Worm (Caenorhabditis elegans): ENCODE measurements around the gene cdh-7.

The cdh-7 gene

DNA sequence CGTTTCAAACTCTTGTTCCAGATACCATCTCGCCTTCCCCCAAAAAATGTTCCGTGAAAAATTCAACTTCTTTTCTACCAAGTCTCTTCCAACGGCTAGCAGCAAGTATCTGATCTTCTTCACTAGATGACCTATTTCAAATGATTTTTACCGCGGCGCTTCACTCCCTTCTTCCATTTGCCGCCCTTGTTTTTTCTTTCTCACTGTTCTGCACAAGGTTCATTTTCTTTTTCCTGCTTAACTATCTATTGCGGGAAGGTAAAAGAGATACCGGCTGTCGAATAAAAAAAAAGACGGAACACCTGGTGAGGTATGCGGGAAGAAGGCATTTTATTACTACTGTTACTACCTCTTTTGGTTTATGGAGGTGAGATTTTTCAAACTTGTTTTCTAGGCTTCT is at the start of gene cdh-7:
Gene cdh-7 (plus strand): TSS at position 214 of the 400 bp plus-strand sequence.
- TF ChIP-seq ztf-16 (tag; optimal IDR thresholded peaks at IDR 0.05) = no peak
- no peak for TF ChIP-seq fkh-6 (tag; optimal IDR thresholded peaks at IDR 0.05)
- no peak for TF ChIP-seq nfya-1 (tag; optimal IDR thresholded peaks at IDR 0.05)
- no peak for TF ChIP-seq unc-3 (GFP tag; conservative IDR thresholded peaks at IDR 0.05)
- TF ChIP-seq unc-3 (tag; optimal IDR thresholded peaks at IDR 0.05) = no peak

- TF ChIP-seq ceh-45 (GFP tag; IDR thresholded peaks at IDR 0.05) = no peak
- peak; percentile 94 for TF ChIP-seq ceh-2 (tag; optimal IDR thresholded peaks at IDR 0.05)
- no peak for TF ChIP-seq ceh-22 (tag; optimal IDR thresholded peaks at IDR 0.05)
- no peak for TF ChIP-seq pha-4 (tag; optimal IDR thresholded peaks at IDR 0.05)
- no peak for TF ChIP-seq pat-9 (tag; optimal IDR thresholded peaks at IDR 0.05)
- TF ChIP-seq fkh-10 (GFP tag; optimal IDR thresholded peaks at IDR 0.05) = no peak
- TF ChIP-seq unc-3 (GFP tag; conservative IDR thresholded peaks at IDR 0.05) = peak; percentile 55; the same call in 1 of the 2 replicates
- no peak for TF ChIP-seq unc-3 (tag; optimal IDR thresholded peaks at IDR 0.05)
- TF ChIP-seq sox-4 (tag; optimal IDR thresholded peaks at IDR 0.05) = no peak
- TF ChIP-seq pha-2 (tag; optimal IDR thresholded peaks at IDR 0.05) = no peak
- peak; percentile 15 for TF ChIP-seq hlh-15 (tag; optimal IDR thresholded peaks at IDR 0.05)
- TF ChIP-seq tbx-7 (tag; optimal IDR thresholded peaks at IDR 0.05) = peak; percentile 89
- TF ChIP-seq ama-1 (optimal IDR thresholded peaks at IDR 0.05) = no peak
- TF ChIP-seq Y22D7AL.16 (tag; optimal IDR thresholded peaks at IDR 0.05) = no peak
- peak; percentile 81 for TF ChIP-seq zip-5 (tag; optimal IDR thresholded peaks at IDR 0.05)
- TF ChIP-seq ceh-31 (tag; optimal IDR thresholded peaks at IDR 0.05) = peak; percentile 98
- no peak for TF ChIP-seq hlh-13 (GFP tag; optimal IDR thresholded peaks at IDR 0.05)
- TF ChIP-seq dve-1 (tag; optimal IDR thresholded peaks at IDR 0.05) = peak; percentile 81
- TF ChIP-seq K02D7.2 (tag; optimal IDR thresholded peaks at IDR 0.05) = no peak
- peak; percentile 94 for TF ChIP-seq tbx-2 (tag; optimal IDR thresholded peaks at IDR 0.05)
- TF ChIP-seq C08G9.2 (tag; optimal IDR thresholded peaks at IDR 0.05) = peak; percentile 97
- peak; percentile 91 for TF ChIP-seq ets-4 (tag; optimal IDR thresholded peaks at IDR 0.05)
- no peak for TF ChIP-seq npax-4 (tag; optimal IDR thresholded peaks at IDR 0.05)
- TF ChIP-seq syd-9 (tag; optimal IDR thresholded peaks at IDR 0.05) = peak; percentile 40
- no peak for TF ChIP-seq ceh-9 (tag; optimal IDR thresholded peaks at IDR 0.05)
- TF ChIP-seq T23F11.4 (GFP tag; optimal IDR thresholded peaks at IDR 0.05) = no peak
- no peak for TF ChIP-seq elt-4 (tag; optimal IDR thresholded peaks at IDR 0.05)
- TF ChIP-seq sox-2 (GFP tag; IDR thresholded peaks at IDR 0.05) = no peak
- no peak for TF ChIP-seq odd-2 (tag; optimal IDR thresholded peaks at IDR 0.05)
- peak; percentile 84 for TF ChIP-seq mec-3 (tag; optimal IDR thresholded peaks at IDR 0.05; ENCODE audit: borderline replicate concordance)
- TF ChIP-seq ceh-24 (tag; optimal IDR thresholded peaks at IDR 0.05) = no peak
- TF ChIP-seq ceh-30 (tag; optimal IDR thresholded peaks at IDR 0.05) = peak; percentile 70
- TF ChIP-seq che-1 (tag; optimal IDR thresholded peaks at IDR 0.05) = no peak
- peak; percentile 76 for TF ChIP-seq pax-1 (tag; optimal IDR thresholded peaks at IDR 0.05)
- TF ChIP-seq ceh-34 (tag; optimal IDR thresholded peaks at IDR 0.05) = peak; percentile 84
- peak; percentile 74 for TF ChIP-seq unc-55 (GFP tag; optimal IDR thresholded peaks at IDR 0.05)
- peak; percentile 35 for TF ChIP-seq K09A11.1 (tag; optimal IDR thresholded peaks at IDR 0.05; ENCODE audit: insufficient read depth)
- peak; percentile 29 for TF ChIP-seq ttx-3 (tag; optimal IDR thresholded peaks at IDR 0.05)
- TF ChIP-seq nhr-11 (tag; optimal IDR thresholded peaks at IDR 0.05) = no peak
- peak; percentile 23 for TF ChIP-seq pag-3 (tag; optimal IDR thresholded peaks at IDR 0.05; ENCODE audit: borderline replicate concordance)
- TF ChIP-seq ceh-6 (GFP tag; optimal IDR thresholded peaks at IDR 0.05) = no peak
- peak; percentile 12 for TF ChIP-seq nhr-232 (tag; optimal IDR thresholded peaks at IDR 0.05)
- no peak for TF ChIP-seq ceh-19 (GFP tag; optimal IDR thresholded peaks at IDR 0.05)
- TF ChIP-seq rnt-1 (tag; optimal IDR thresholded peaks at IDR 0.05) = peak; percentile 78
- TF ChIP-seq unc-86 (tag; optimal IDR thresholded peaks at IDR 0.05) = peak; percentile 56
- peak; percentile 80 for TF ChIP-seq ceh-14 (tag; optimal IDR thresholded peaks at IDR 0.05)
- TF ChIP-seq sdc-2 (tag; optimal IDR thresholded peaks at IDR 0.05) = no peak
- TF ChIP-seq C38D4.7 (GFP tag; optimal IDR thresholded peaks at IDR 0.05) = no peak
These were observed 48.0 kb upstream of the cdh-7 start, which contains the start of gene eif-3.B for ce11 chrII:14794935-14795454. Gene eif-3.B, plus strand, starts transcription at chrII:14795404.

All from whole organism, late embryonic.